Fruit fly (Drosophila melanogaster): ENCODE measurements around the gene CG31436.

Gene CG31436

dm6 chr3R:25275276-25275675, 28.7 kb upstream of the CG31436 start:
- no peak for TF ChIP-seq esn (GFP tag; optimal IDR thresholded peaks at IDR 0.05)
- TF ChIP-seq Eip93F (GFP tag; optimal IDR thresholded peaks at IDR 0.05), result no peak
- no peak for TF ChIP-seq Blimp-1 (GFP tag; optimal IDR thresholded peaks at IDR 0.05)
- TF ChIP-seq fkh (GFP tag; optimal IDR thresholded peaks at IDR 0.05), result peak; percentile 71
- TF ChIP-seq CG16779 (tag; optimal IDR thresholded peaks at IDR 0.05), result peak; percentile 2
- no peak for TF ChIP-seq lz (GFP tag; optimal IDR thresholded peaks at IDR 0.05)
- peak; percentile 63 for TF ChIP-seq vri (GFP tag; optimal IDR thresholded peaks at IDR 0.05)
- no peak for TF ChIP-seq acj6 (GFP tag; optimal IDR thresholded peaks at IDR 0.05)

DNA sequence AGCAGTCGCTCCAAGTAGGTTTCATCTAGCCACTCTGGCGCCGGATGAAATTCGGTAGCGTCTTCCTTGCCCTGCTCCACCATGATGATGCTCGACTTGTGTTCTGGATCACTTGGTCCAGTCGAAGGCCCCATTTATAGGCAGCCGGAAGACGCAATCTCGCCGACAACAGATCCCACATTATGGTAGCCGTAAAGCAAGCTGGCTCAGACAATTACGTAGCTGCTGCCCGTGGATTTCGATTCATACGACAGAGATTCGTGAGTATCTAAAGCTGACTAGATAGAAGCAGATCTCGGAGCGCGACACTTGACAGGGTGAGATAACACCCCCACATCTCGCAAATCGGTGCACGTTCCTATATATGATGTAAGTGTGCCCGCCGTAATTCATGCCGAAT, 26.8 kb upstream of the CG31436 start, which contains the start of gene CG10513:
Gene CG10513, minus strand, starts transcription at position 101 of the 400 bp plus-strand sequence.
- TF ChIP-seq CG6163 (GFP tag; IDR thresholded peaks at IDR 0.05) (no peak), CG7368 (GFP tag; optimal IDR thresholded peaks at IDR 0.05) (no peak), CG6854 (GFP tag; optimal IDR thresholded peaks at IDR 0.05) (no peak), achi (GFP tag; optimal IDR thresholded peaks at IDR 0.05) (no peak), vri (GFP tag; optimal IDR thresholded peaks at IDR 0.05) (peak; percentile 6)

- TF ChIP-seq svp (GFP tag) (peak; percentile 26), vri (GFP tag; optimal IDR thresholded peaks at IDR 0.05) (peak; percentile 23), Sox102F (GFP tag; optimal IDR thresholded peaks at IDR 0.05) (peak; percentile 4), fd85E (GFP tag; optimal IDR thresholded peaks at IDR 0.05) (no peak), achi (GFP tag; optimal IDR thresholded peaks at IDR 0.05) (peak; percentile 12)
Observed at dm6 chr3R:25279796-25280350, 24.1 kb upstream of the CG31436 start, which contains the start of gene CG10514. Gene CG10514, minus strand, starts transcription at chr3R:25279846.

dm6 chr3R:25281165-25281564, 22.8 kb upstream of the CG31436 start, which contains the start of gene CG11892:
Gene CG11892, plus strand, starts transcription at chr3R:25281548.
- peak; percentile 90 for TF ChIP-seq fkh (GFP tag; optimal IDR thresholded peaks at IDR 0.05)
- peak; percentile 23 for TF ChIP-seq Sox102F (GFP tag; optimal IDR thresholded peaks at IDR 0.05)
- TF ChIP-seq svp (GFP tag), result peak; percentile 46
- TF ChIP-seq Sox15 (GFP tag; optimal IDR thresholded peaks at IDR 0.05), result no peak
- TF ChIP-seq vri (GFP tag; optimal IDR thresholded peaks at IDR 0.05), result peak; percentile 46

DNA sequence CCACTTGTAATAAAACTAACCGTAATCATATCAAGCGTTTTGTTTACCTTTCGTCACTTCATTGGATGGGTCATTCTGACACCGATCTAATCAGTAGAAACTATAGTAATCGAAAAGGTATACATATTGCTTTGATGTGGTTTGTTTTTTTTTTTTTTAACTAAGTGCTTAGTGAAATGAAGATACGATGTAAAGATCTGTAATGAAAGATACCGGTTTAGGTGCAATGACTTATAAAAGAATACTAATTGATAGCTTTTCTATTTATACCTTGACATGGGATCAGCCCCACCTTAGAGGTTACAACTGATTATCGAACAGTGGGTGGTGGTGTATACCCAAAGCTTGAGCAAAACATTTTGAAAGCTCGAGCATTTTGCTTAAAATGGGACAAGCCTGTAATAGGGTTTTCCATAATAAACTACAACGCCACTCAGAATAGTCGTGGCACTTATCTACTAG, 20.7 kb upstream of the CG31436 start, which contains the start of gene CG31300:
Gene CG31300, plus strand, starts transcription at position 412 of the 462 bp plus-strand sequence.
- TF ChIP-seq spab (GFP tag; optimal IDR thresholded peaks at IDR 0.05) (no peak), lz (GFP tag; optimal IDR thresholded peaks at IDR 0.05) (no peak), CG11294 (GFP tag; IDR thresholded peaks at IDR 0.05) (no peak), CG3032 (tag; optimal IDR thresholded peaks at IDR 0.05) (no peak), pdm3 (GFP tag; optimal IDR thresholded peaks at IDR 0.05) (no peak), CG6792 (GFP tag; optimal IDR thresholded peaks at IDR 0.05) (no peak)

- TF ChIP-seq salr (GFP tag; optimal IDR thresholded peaks at IDR 0.05) (no peak), dsx (GFP tag; optimal IDR thresholded peaks at IDR 0.05; ENCODE audit: poor library complexity, severe bottlenecking) (no peak), CG6276 (GFP tag; optimal IDR thresholded peaks at IDR 0.05) (no peak), dac (GFP tag; optimal IDR thresholded peaks at IDR 0.05) (no peak), topi (GFP tag; optimal IDR thresholded peaks at IDR 0.05) (no peak), Met (GFP tag; optimal IDR thresholded peaks at IDR 0.05) (no peak), CG11902 (GFP tag; optimal IDR thresholded peaks at IDR 0.05) (no peak), Blimp-1 (GFP tag; optimal IDR thresholded peaks at IDR 0.05) (no peak), CG3919 (GFP tag; optimal IDR thresholded peaks at IDR 0.05) (no peak), Hr38 (GFP tag; optimal IDR thresholded peaks at IDR 0.05) (no peak), acj6 (GFP tag; optimal IDR thresholded peaks at IDR 0.05) (no peak), CG11762 (GFP tag; optimal IDR thresholded peaks at IDR 0.05; ENCODE audit: insufficient read depth) (no peak), eg (GFP tag; IDR thresholded peaks at IDR 0.05) (no peak), CG8632 (GFP tag; optimal IDR thresholded peaks at IDR 0.05) (no peak), lz (GFP tag; optimal IDR thresholded peaks at IDR 0.05) (no peak), Sox102F (GFP tag; optimal IDR thresholded peaks at IDR 0.05) (no peak)
Observed at dm6 chr3R:25285173-25285572, 18.8 kb upstream of the CG31436 start, which contains the start of gene CG31104. Gene CG31104, plus strand, starts transcription at chr3R:25285473.
